Fruit fly (Drosophila melanogaster): ENCODE measurements around the gene CG4572.

Gene CG4572

dm6 chr3R:19880431-19880939 is 16.3 kb upstream of the CG4572 start (continued):
- TF ChIP-seq CG7987 (GFP tag; optimal IDR thresholded peaks at IDR 0.05) (no peak), fru (optimal IDR thresholded peaks at IDR 0.05) (no peak), NC2α (GFP tag; optimal IDR thresholded peaks at IDR 0.05) (no peak), CG4424 (GFP tag; optimal IDR thresholded peaks at IDR 0.05) (peak; percentile 21), CG13424 (tag; optimal IDR thresholded peaks at IDR 0.05) (peak; percentile 66), CG11560 (tag; IDR thresholded peaks at IDR 0.05) (no peak), ap (GFP tag; IDR thresholded peaks at IDR 0.05) (no peak), Dp (GFP tag; optimal IDR thresholded peaks at IDR 0.05) (no peak), pzg (GFP tag; optimal IDR thresholded peaks at IDR 0.05) (no peak), CG1792 (GFP tag; optimal IDR thresholded peaks at IDR 0.05) (no peak), dan (GFP tag; IDR thresholded peaks at IDR 0.05) (no peak), chm (GFP tag; IDR thresholded peaks at IDR 0.05) (no peak; the same call in 1 of the 2 replicates), oc (tag; optimal IDR thresholded peaks at IDR 0.05) (peak; percentile 21), Tbp (GFP tag; optimal IDR thresholded peaks at IDR 0.05) (no peak), z (GFP tag; IDR thresholded peaks at IDR 0.05) (no peak), run (tag; optimal IDR thresholded peaks at IDR 0.05) (peak; percentile 20), rib (GFP tag; IDR thresholded peaks at IDR 0.05) (no peak), CG3838 (GFP tag; optimal IDR thresholded peaks at IDR 0.05) (no peak), CG2120 (GFP tag; optimal IDR thresholded peaks at IDR 0.05) (peak; percentile 59), CG17829 (tag; optimal IDR thresholded peaks at IDR 0.05) (peak; percentile 23), mld (GFP tag; IDR thresholded peaks at IDR 0.05; ENCODE audit: partially characterized antibody) (no peak), da (GFP tag; optimal IDR thresholded peaks at IDR 0.05) (no peak), bab2 (GFP tag; optimal IDR thresholded peaks at IDR 0.05) (peak; percentile 29), amos (GFP tag; IDR thresholded peaks at IDR 0.05; ENCODE audit: partially characterized antibody) (no peak), eve (GFP tag; optimal IDR thresholded peaks at IDR 0.05) (no peak), cg (GFP tag; optimal IDR thresholded peaks at IDR 0.05) (peak; percentile 85), slbo (GFP tag; IDR thresholded peaks at IDR 0.05) (peak; percentile 38; the same call in 1 of the 2 replicates), CG1603 (tag; optimal IDR thresholded peaks at IDR 0.05) (no peak), Hmr (GFP tag; optimal IDR thresholded peaks at IDR 0.05) (peak; percentile 61), wek (GFP tag; optimal IDR thresholded peaks at IDR 0.05) (peak; percentile 0), psq (GFP tag; optimal IDR thresholded peaks at IDR 0.05) (no peak), Side (GFP tag; optimal IDR thresholded peaks at IDR 0.05) (peak; percentile 58), chif (GFP tag; optimal IDR thresholded peaks at IDR 0.05) (peak; percentile 13 to 24), bcd (GFP tag; optimal IDR thresholded peaks at IDR 0.05) (peak; percentile 66), CG6272 (GFP tag; IDR thresholded peaks at IDR 0.05) (no peak), NK7.1 (GFP tag; optimal IDR thresholded peaks at IDR 0.05) (no peak), CG17359 (tag; optimal IDR thresholded peaks at IDR 0.05) (peak; percentile 59), Ada2b (GFP tag; IDR thresholded peaks at IDR 0.05) (peak; percentile 27; the same call in 1 of the 2 replicates), CG16813 (GFP tag; IDR thresholded peaks at IDR 0.05; ENCODE audit: partially characterized antibody) (no peak), br (optimal IDR thresholded peaks at IDR 0.05) (no peak), CG1233 (GFP tag; optimal IDR thresholded peaks at IDR 0.05) (peak; percentile 48), CG5245 (GFP tag; optimal IDR thresholded peaks at IDR 0.05) (no peak), tup (GFP tag; optimal IDR thresholded peaks at IDR 0.05) (no peak), Dref (GFP tag; IDR thresholded peaks at IDR 0.05) (no peak), ewg (GFP tag; optimal IDR thresholded peaks at IDR 0.05) (no peak), Asciz (GFP tag; optimal IDR thresholded peaks at IDR 0.05) (peak; percentile 61), Fer1 (GFP tag; optimal IDR thresholded peaks at IDR 0.05) (peak; percentile 83), CG4730 (GFP tag; IDR thresholded peaks at IDR 0.05) (no peak), Bgb (GFP tag; IDR thresholded peaks at IDR 0.05; ENCODE audit: partially characterized antibody) (no peak), CG1647 (GFP tag; optimal IDR thresholded peaks at IDR 0.05) (no peak), lab (GFP tag; optimal IDR thresholded peaks at IDR 0.05) (peak; percentile 78), CG31365 (tag; optimal IDR thresholded peaks at IDR 0.05) (no peak)
